Fruit fly (Drosophila melanogaster) whole organism, embryonic: ENCODE data around the gene Argp.

Source experiments
- Antp ChIP-seq: fragments of 200-800 bp; sonication (Bioruptor generic); optimal IDR thresholded peaks from 3 replicates; lab custom pipeline; 2016; ENCODE audit warnings: missing biosample characterization, missing genetic modification characterization
- B-H1 ChIP-seq: fragments of 200-800 bp; sonication (Bioruptor generic); IDR thresholded peaks from 3 replicates; pipeline ENCODE4 v1.3.6; 2022; ENCODE audit warnings: missing biosample characterization, missing genetic modification characterization
- BEAF-32 ChIP-seq: fragments of 200-800 bp; sonication (Bioruptor generic); optimal IDR thresholded peaks from 3 replicates; lab custom pipeline; 2017; ENCODE audit warnings: missing biosample characterization, missing genetic modification characterization, mild to moderate bottlenecking, moderate library complexity, missing genetic modification reagents
- CG11560 ChIP-seq: fragments of 200-800 bp; sonication (Bioruptor generic); IDR thresholded peaks from 3 replicates; pipeline ENCODE4 v1.3.6; 2022; ENCODE audit warnings: missing biosample characterization, missing genetic modification characterization
- CG12391 ChIP-seq: fragments of 200-800 bp; sonication (Bioruptor generic); optimal IDR thresholded peaks from 3 replicates; lab custom pipeline; 2018; ENCODE audit warnings: missing biosample characterization, mild to moderate bottlenecking, missing genetic modification characterization, moderate library complexity
- CG15601 ChIP-seq: fragments of 200-800 bp; sonication (Bioruptor generic); optimal IDR thresholded peaks from 3 replicates; lab custom pipeline; 2019; ENCODE audit warnings: missing biosample characterization, mild to moderate bottlenecking, missing genetic modification characterization, moderate library complexity
- CG16779 ChIP-seq: fragments of 200-800 bp; sonication (Bioruptor generic); IDR thresholded peaks from 2 replicates; pipeline ENCODE4 v1.3.6; 2022; ENCODE audit warnings: missing biosample characterization, missing genetic modification characterization
- CG16815 ChIP-seq: fragments of 200-800 bp; sonication (Bioruptor generic); optimal IDR thresholded peaks from 3 replicates; lab custom pipeline; 2017; ENCODE audit warnings: missing biosample characterization, mild to moderate bottlenecking, missing genetic modification characterization
- CG17829 ChIP-seq: fragments of 200-800 bp; optimal IDR thresholded peaks from 2 replicates; lab custom pipeline; 2019; ENCODE audit warnings: missing biosample characterization, mild to moderate bottlenecking, missing genetic modification characterization, moderate library complexity
- CG18764 ChIP-seq: fragments of 200-800 bp; sonication (Bioruptor generic); optimal IDR thresholded peaks from 3 replicates; lab custom pipeline; 2016; ENCODE audit warnings: missing biosample characterization, missing genetic modification characterization
- CG32767 ChIP-seq: fragments of 200-800 bp; sonication (Bioruptor generic); IDR thresholded peaks from 2 replicates; pipeline ENCODE4 v1.3.6; 2022; ENCODE audit warnings: missing biosample characterization, missing genetic modification characterization
- CG34422 ChIP-seq: fragments of 200-800 bp; sonication (Bioruptor generic); IDR thresholded peaks from 3 replicates; pipeline ENCODE4 v1.3.6; 2022; ENCODE audit warnings: missing biosample characterization, missing genetic modification characterization
- CG4282 ChIP-seq: fragments of 200-800 bp; sonication (Bioruptor generic); optimal IDR thresholded peaks from 2 replicates; lab custom pipeline; 2016; ENCODE audit warnings: missing biosample characterization, missing genetic modification characterization
- CG4820 ChIP-seq: fragments of 200-800 bp; sonication (Bioruptor generic); optimal IDR thresholded peaks from 3 replicates; lab custom pipeline; 2016; ENCODE audit warnings: missing biosample characterization, missing genetic modification characterization
- CG8089 ChIP-seq: fragments of 200-800 bp; sonication (Bioruptor generic); optimal IDR thresholded peaks from 3 replicates; lab custom pipeline; 2016; ENCODE audit warnings: missing biosample characterization, missing genetic modification characterization
- CkIIα-i1 ChIP-seq: fragments of 200-800 bp; sonication (Bioruptor generic); IDR thresholded peaks from 2 replicates; pipeline ENCODE4 v1.3.6; 2022; ENCODE audit warnings: missing biosample characterization, missing genetic modification characterization
- Dbx ChIP-seq: fragments of 200-800 bp; sonication (Bioruptor generic); IDR thresholded peaks from 3 replicates; pipeline ENCODE4 v1.3.6; 2022; ENCODE audit warnings: missing biosample characterization, missing genetic modification characterization
- Deaf1 ChIP-seq: fragments of 200-800 bp; optimal IDR thresholded peaks from 3 replicates; lab custom pipeline; 2019; ENCODE audit warnings: missing biosample characterization, mild to moderate bottlenecking, missing genetic modification characterization, moderate library complexity
- Dp ChIP-seq: fragments of 200-800 bp; sonication (Bioruptor generic); optimal IDR thresholded peaks from 2 replicates; lab custom pipeline; 2018; ENCODE audit warnings: missing biosample characterization, mild to moderate bottlenecking, missing genetic modification characterization, moderate library complexity
- E2f1 ChIP-seq: fragments of 200-800 bp; sonication (Bioruptor generic); IDR thresholded peaks from 2 replicates; pipeline ENCODE4 v1.3.6; 2022; ENCODE audit warnings: missing biosample characterization, missing genetic modification characterization
- ERR ChIP-seq: fragments of 200-800 bp; sonication (Bioruptor generic); optimal IDR thresholded peaks from 2 replicates; lab custom pipeline; 2016; ENCODE audit warnings: missing biosample characterization, missing genetic modification characterization
- HHEX ChIP-seq: fragments of 200-800 bp; sonication (Bioruptor generic); optimal IDR thresholded peaks from 3 replicates; lab custom pipeline; 2017; ENCODE audit warnings: missing biosample characterization, mild to moderate bottlenecking, missing genetic modification characterization, missing genetic modification reagents
- HLH3B ChIP-seq: fragments of 200-800 bp; sonication (Bioruptor generic); IDR thresholded peaks from 2 replicates; pipeline ENCODE4 v1.3.6; 2022; ENCODE audit warnings: missing biosample characterization, missing genetic modification characterization
- Hey ChIP-seq: fragments of 200-800 bp; sonication (Bioruptor generic); optimal IDR thresholded peaks from 3 replicates; lab custom pipeline; 2018; ENCODE audit warnings: missing biosample characterization, mild to moderate bottlenecking, missing genetic modification characterization
- HmgD ChIP-seq: fragments of 200-800 bp; sonication (Bioruptor generic); optimal IDR thresholded peaks from 3 replicates; lab custom pipeline; 2016; ENCODE audit warnings: missing biosample characterization, missing genetic modification characterization
- Lhr ChIP-seq: fragments of 200-800 bp; sonication (Bioruptor generic); optimal IDR thresholded peaks from 3 replicates; lab custom pipeline; 2017; ENCODE audit warnings: mild to moderate bottlenecking, missing biosample characterization, missing genetic modification reagents, missing genetic modification characterization
- Nf-YC ChIP-seq: fragments of 200-800 bp; optimal IDR thresholded peaks from 3 replicates; lab custom pipeline; 2019; ENCODE audit warnings: missing biosample characterization, mild to moderate bottlenecking, missing genetic modification characterization, moderate library complexity
- ab ChIP-seq: fragments of 200-800 bp; sonication (Bioruptor generic); optimal IDR thresholded peaks from 2 replicates; lab custom pipeline; 2016; ENCODE audit warnings: missing biosample characterization, missing genetic modification characterization
- abd-A ChIP-seq: fragments of 200-800 bp; sonication (Bioruptor generic); optimal IDR thresholded peaks from 3 replicates; lab custom pipeline; 2019; ENCODE audit warnings: missing biosample characterization, mild to moderate bottlenecking, missing genetic modification characterization, moderate library complexity
- br ChIP-seq: fragments of >200 bp; optimal IDR thresholded peaks from 2 replicates; lab custom pipeline; 2017
- dm ChIP-seq: fragments of 200-800 bp; sonication (Bioruptor generic); optimal IDR thresholded peaks from 3 replicates; lab custom pipeline; 2016; ENCODE audit warnings: missing biosample characterization, missing genetic modification characterization
- dmrt99B ChIP-seq: fragments of 200-800 bp; sonication (Bioruptor generic); optimal IDR thresholded peaks from 2 replicates; lab custom pipeline; 2018; ENCODE audit warnings: missing biosample characterization, mild to moderate bottlenecking, missing genetic modification characterization, moderate library complexity
- ems ChIP-seq: fragments of 200-800 bp; sonication (Bioruptor generic); optimal IDR thresholded peaks from 3 replicates; lab custom pipeline; 2016; ENCODE audit warnings: missing biosample characterization, missing genetic modification characterization
- en ChIP-seq: fragments of 200-800 bp; sonication (Bioruptor generic); optimal IDR thresholded peaks from 2 replicates; lab custom pipeline; 2016; ENCODE audit warnings: missing biosample characterization, missing genetic modification characterization
- fu2 ChIP-seq: fragments of 200-800 bp; sonication (Bioruptor generic); optimal IDR thresholded peaks from 2 replicates; lab custom pipeline; 2016; ENCODE audit warnings: missing biosample characterization, missing genetic modification characterization
- gcm ChIP-seq: fragments of 200-800 bp; sonication (Bioruptor generic); optimal IDR thresholded peaks from 2 replicates; lab custom pipeline; 2019; ENCODE audit warnings: missing biosample characterization, mild to moderate bottlenecking, missing genetic modification characterization, moderate library complexity
- gcm2 ChIP-seq: fragments of 200-800 bp; sonication (Bioruptor generic); optimal IDR thresholded peaks from 2 replicates; lab custom pipeline; 2016; ENCODE audit warnings: missing biosample characterization, missing genetic modification characterization
- grn ChIP-seq: fragments of 200-800 bp; sonication (Bioruptor generic); optimal IDR thresholded peaks from 3 replicates; lab custom pipeline; 2017; ENCODE audit warnings: missing biosample characterization, missing genetic modification characterization
- gro ChIP-seq: fragments of 200-800 bp; sonication (Bioruptor generic); optimal IDR thresholded peaks from 2 replicates; lab custom pipeline; 2016; ENCODE audit warnings: missing biosample characterization, missing genetic modification characterization
- her ChIP-seq: fragments of 200-800 bp; sonication (Bioruptor generic); optimal IDR thresholded peaks from 2 replicates; lab custom pipeline; 2016; ENCODE audit warnings: missing biosample characterization, missing genetic modification characterization
- kni ChIP-seq: fragments of 200-800 bp; sonication (Bioruptor generic); optimal IDR thresholded peaks from 3 replicates; lab custom pipeline; 2017; ENCODE audit warnings: mild to moderate bottlenecking, missing biosample characterization, missing genetic modification reagents, missing genetic modification characterization
- knrl ChIP-seq: fragments of 200-800 bp; sonication (Bioruptor generic); IDR thresholded peaks from 3 replicates; pipeline ENCODE4 v1.3.6; 2022; ENCODE audit warnings: missing biosample characterization, missing genetic modification characterization; ENCODE audit not compliant: partially characterized antibody
- lbe ChIP-seq: fragments of 200-800 bp; sonication (Bioruptor generic); optimal IDR thresholded peaks from 2 replicates; lab custom pipeline; 2016; ENCODE audit warnings: missing biosample characterization, mild to moderate bottlenecking, missing genetic modification characterization
- odd ChIP-seq: fragments of 200-800 bp; sonication (Bioruptor generic); optimal IDR thresholded peaks from 2 replicates; lab custom pipeline; 2017; ENCODE audit warnings: missing biosample characterization, mild to moderate bottlenecking, missing genetic modification characterization
- org-1 ChIP-seq: fragments of 200-800 bp; sonication (Bioruptor generic); optimal IDR thresholded peaks from 2 replicates; lab custom pipeline; 2017; ENCODE audit warnings: missing biosample characterization, missing genetic modification characterization
- pan ChIP-seq, 4 experiments: fragments of >200 bp in 3 of 4; fragments of 200-800 bp in 1 of 4; sonication (Bioruptor generic) in 1 of 4; optimal IDR thresholded peaks in 3 of 4; IDR thresholded peaks in 1 of 4; 2 replicates each; pipeline versions ENCODE4 v1.3.6 to Lab custom; 2017 to 2022; ENCODE audit warnings: missing biosample characterization in 2 of 4, missing genetic modification characterization in 2 of 4, mixed read lengths in 1 of 4
- ro ChIP-seq: fragments of 200-800 bp; sonication (Bioruptor generic); IDR thresholded peaks from 2 replicates; pipeline ENCODE4 v1.3.6; 2022; ENCODE audit warnings: missing biosample characterization, missing genetic modification characterization
- salm ChIP-seq: fragments of 200-800 bp; sonication (Bioruptor generic); optimal IDR thresholded peaks from 2 replicates; lab custom pipeline; 2018; ENCODE audit warnings: missing biosample characterization, mild to moderate bottlenecking, missing genetic modification characterization
- sob ChIP-seq: fragments of 200-800 bp; sonication (Bioruptor generic); IDR thresholded peaks from 2 replicates; pipeline ENCODE4 v1.3.6; 2022; ENCODE audit warnings: missing biosample characterization, missing genetic modification characterization
- toy ChIP-seq: fragments of 200-800 bp; sonication (Bioruptor generic); IDR thresholded peaks from 2 replicates; pipeline ENCODE4 v1.3.6; 2022; ENCODE audit warnings: missing biosample characterization, missing genetic modification characterization
- usp ChIP-seq: fragments of >200 bp; optimal IDR thresholded peaks from 2 replicates; lab custom pipeline; 2017; ENCODE audit warnings: missing biosample characterization, missing genetic modification characterization
- z ChIP-seq: fragments of 200-800 bp; sonication (Bioruptor generic); IDR thresholded peaks from 3 replicates; pipeline ENCODE4 v1.3.6; 2022; ENCODE audit warnings: missing biosample characterization, missing genetic modification characterization

The Argp gene

DNA sequence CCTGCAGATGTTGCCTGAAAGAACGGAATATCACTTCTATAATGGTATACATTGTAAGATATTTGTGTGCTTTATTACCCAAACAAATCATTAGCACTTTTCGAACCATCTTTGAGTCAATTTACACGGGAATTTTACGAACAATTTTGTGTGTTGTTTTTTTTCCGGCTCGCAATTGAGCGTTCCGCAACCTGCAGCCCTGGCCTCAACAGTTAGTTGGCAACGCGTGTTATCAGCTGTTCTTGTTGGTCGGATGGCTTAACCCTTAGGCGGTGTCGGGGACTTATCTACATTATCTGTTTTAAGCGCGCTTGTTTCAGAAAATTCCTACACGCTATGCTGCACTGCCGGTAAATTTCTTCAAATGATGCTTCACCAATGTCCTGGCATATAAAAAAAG, 906 bp upstream of the Argp start (continued):
- TF ChIP-seq kni (GFP tag; lab: Kevin White, UChicago): no peak
- no peak for TF ChIP-seq Deaf1 (tag; lab: Kevin White, UChicago)
- TF ChIP-seq CG17829: peak; percentile 4
- TF ChIP-seq CG18764 (GFP tag; lab: Kevin White, UChicago): no peak
- no peak for TF ChIP-seq her
- TF ChIP-seq ERR (GFP tag; lab: Kevin White, UChicago): peak; percentile 12
- TF ChIP-seq CG16815: no peak
- TF ChIP-seq CG34422 (GFP tag; lab: Robert Waterston, UW): peak; percentile 81; the same call in 1 of the 3 replicates
- peak; percentile 17 for TF ChIP-seq gro (GFP tag; lab: Kevin White, UChicago)
- no peak for TF ChIP-seq ems (GFP tag; lab: Kevin White, UChicago)
- no peak for TF ChIP-seq dm (GFP tag; lab: Kevin White, UChicago)
- peak; percentile 19 for TF ChIP-seq CG12391
- 0 out of 2 replicates have a peak, but pooled peaks have one; percentile 36 for TF ChIP-seq CG32767 (GFP tag; lab: Robert Waterston, UW)
- peak; percentile 12 for TF ChIP-seq gcm (GFP tag; lab: Kevin White, UChicago)
- TF ChIP-seq knrl (GFP tag; lab: Robert Waterston, UW): peak; percentile 37
- TF ChIP-seq org-1 (GFP tag; lab: Kevin White, UChicago): no peak
- TF ChIP-seq Dp (GFP tag; lab: Kevin White, UChicago): peak; percentile 38
- TF ChIP-seq toy: no peak
- no peak for TF ChIP-seq HmgD
- no peak for TF ChIP-seq abd-A (tag; lab: Kevin White, UChicago)
- no peak for TF ChIP-seq Lhr
- no peak for TF ChIP-seq CG15601 (tag; lab: Kevin White, UChicago)
- no peak for TF ChIP-seq br (lab: Kevin White, UChicago)
- TF ChIP-seq CG8089: no peak
- no peak for TF ChIP-seq CG4282 (GFP tag; lab: Kevin White, UChicago)
- no peak for TF ChIP-seq Antp
- no peak for TF ChIP-seq pan (optimal IDR thresholded peaks at IDR 0.05; lab: Kevin White, UChicago)
- no peak for TF ChIP-seq pan (GFP tag; optimal IDR thresholded peaks at IDR 0.05 in 1 of 2, IDR thresholded peaks at IDR 0.05 in 1 of 2)
- TF ChIP-seq BEAF-32 (GFP tag; lab: Kevin White, UChicago): peak; percentile 5
- no peak for TF ChIP-seq salm
- TF ChIP-seq grn: no peak
- TF ChIP-seq usp (GFP tag; lab: Kevin White, UChicago): no peak
- no peak for TF ChIP-seq en
- TF ChIP-seq dmrt99B (tag; lab: Kevin White, UChicago): no peak
- no peak for TF ChIP-seq Hey (tag; lab: Kevin White, UChicago)
- peak; percentile 34; the same call in 1 of the 3 replicates for TF ChIP-seq Dbx (GFP tag; lab: Robert Waterston, UW)
- no peak for TF ChIP-seq z (GFP tag; lab: Robert Waterston, UW)
- no peak for TF ChIP-seq sob (GFP tag; lab: Robert Waterston, UW)
- no peak for TF ChIP-seq HLH3B
- TF ChIP-seq E2f1: no peak
- no peak for TF ChIP-seq CG11560 (tag; lab: Robert Waterston, UW)
- no peak for TF ChIP-seq odd (GFP tag; lab: Kevin White, UChicago)
- TF ChIP-seq CG4820 (GFP tag; lab: Kevin White, UChicago): no peak
- TF ChIP-seq ab (GFP tag; lab: Kevin White, UChicago): no peak
- TF ChIP-seq lbe: no peak
- no peak for TF ChIP-seq Nf-YC (tag; lab: Kevin White, UChicago)
- TF ChIP-seq fu2 (GFP tag; lab: Kevin White, UChicago): no peak
- TF ChIP-seq CG16779 (GFP tag; lab: Robert Waterston, UW): no peak
- no peak for TF ChIP-seq B-H1
- no peak for TF ChIP-seq HHEX (GFP tag; lab: Kevin White, UChicago)
- no peak for TF ChIP-seq ro (GFP tag; lab: Robert Waterston, UW)
- TF ChIP-seq CkIIα-i1 (GFP tag; lab: Robert Waterston, UW): no peak
- no peak for TF ChIP-seq gcm2 (GFP tag; lab: Kevin White, UChicago)
